Fruit fly (Drosophila melanogaster): ENCODE data around the gene CG2082.

The CG2082 gene

DNA sequence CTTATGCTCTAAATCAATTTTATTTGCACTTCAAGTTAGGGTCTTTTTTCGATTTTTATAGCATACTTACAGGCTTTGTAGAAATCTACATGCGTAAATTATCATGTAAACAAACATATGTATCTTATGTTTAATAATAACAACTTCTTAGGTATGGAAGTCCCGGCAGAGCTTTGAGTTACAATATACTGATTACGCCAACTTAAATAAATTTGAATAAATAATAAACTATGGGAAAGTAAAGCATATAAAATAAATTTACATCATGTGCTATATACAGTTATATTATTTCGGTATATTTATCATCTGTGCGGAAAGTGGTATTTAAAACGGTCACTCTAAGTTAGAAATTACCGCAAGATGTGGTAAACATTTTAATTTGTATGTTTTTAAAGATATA lies 47.7 kb downstream of the CG2082 start, which contains the start of gene CG1239 (continued):
- TF ChIP-seq CG11696 (GFP tag; IDR thresholded peaks at IDR 0.05) (no peak), wor (GFP tag; IDR thresholded peaks at IDR 0.05) (no peak), BEAF-32 (GFP tag; optimal IDR thresholded peaks at IDR 0.05) (peak; percentile 17), Hr3 (GFP tag; optimal IDR thresholded peaks at IDR 0.05) (no peak), amos (GFP tag; IDR thresholded peaks at IDR 0.05; ENCODE audit: partially characterized antibody) (peak; percentile 45), CG11247 (GFP tag; IDR thresholded peaks at IDR 0.05) (no peak), CG3163 (GFP tag; optimal IDR thresholded peaks at IDR 0.05) (no peak), prd (optimal IDR thresholded peaks at IDR 0.05) (no peak), prd (GFP tag; IDR thresholded peaks at IDR 0.05) (no peak), al (GFP tag; IDR thresholded peaks at IDR 0.05) (no peak), D19A (tag; optimal IDR thresholded peaks at IDR 0.05) (peak; percentile 3), Bdp1 (GFP tag; optimal IDR thresholded peaks at IDR 0.05) (no peak), row (GFP tag; IDR thresholded peaks at IDR 0.05) (no peak), knrl (GFP tag; IDR thresholded peaks at IDR 0.05; ENCODE audit: partially characterized antibody) (0 out of 3 replicates have a peak, but pooled peaks have one; percentile 28), HmgZ (tag; optimal IDR thresholded peaks at IDR 0.05) (peak; percentile 41), zfh2 (GFP tag; optimal IDR thresholded peaks at IDR 0.05) (no peak), CG4617 (GFP tag; optimal IDR thresholded peaks at IDR 0.05; ENCODE audit: borderline replicate concordance) (no peak), mirr (GFP tag; optimal IDR thresholded peaks at IDR 0.05) (no peak), CG8089 (GFP tag; optimal IDR thresholded peaks at IDR 0.05) (no peak), CG9797 (GFP tag; optimal IDR thresholded peaks at IDR 0.05) (peak; percentile 78), zen (tag; optimal IDR thresholded peaks at IDR 0.05) (peak; percentile 48), trem (tag; optimal IDR thresholded peaks at IDR 0.05) (peak; percentile 72), CG18262 (tag; optimal IDR thresholded peaks at IDR 0.05) (no peak), CG34224 (GFP tag; IDR thresholded peaks at IDR 0.05; ENCODE audit: partially characterized antibody) (no peak), CG16813 (GFP tag; IDR thresholded peaks at IDR 0.05; ENCODE audit: partially characterized antibody) (0 out of 3 replicates have a peak, but pooled peaks have one; percentile 27), CG7839 (tag; optimal IDR thresholded peaks at IDR 0.05) (no peak), gfzf (GFP tag; optimal IDR thresholded peaks at IDR 0.05) (peak; percentile 60), CG9876 (GFP tag; optimal IDR thresholded peaks at IDR 0.05) (no peak), MBD-R2 (GFP tag; IDR thresholded peaks at IDR 0.05) (peak; percentile 50; the same call in 1 of the 2 replicates), CG12155 (GFP tag; optimal IDR thresholded peaks at IDR 0.05) (no peak), Dp (GFP tag; optimal IDR thresholded peaks at IDR 0.05) (peak; percentile 39), br (optimal IDR thresholded peaks at IDR 0.05) (no peak), CG8359 (GFP tag; optimal IDR thresholded peaks at IDR 0.05; ENCODE audit: borderline replicate concordance) (no peak), CG17829 (tag; optimal IDR thresholded peaks at IDR 0.05) (peak; percentile 37), NK7.1 (GFP tag; optimal IDR thresholded peaks at IDR 0.05) (no peak), pita (GFP tag; optimal IDR thresholded peaks at IDR 0.05) (peak; percentile 18), CG12104 (GFP tag; optimal IDR thresholded peaks at IDR 0.05) (no peak), repo (GFP tag; optimal IDR thresholded peaks at IDR 0.05) (no peak), Bgb (GFP tag; IDR thresholded peaks at IDR 0.05; ENCODE audit: partially characterized antibody) (0 out of 2 replicates have a peak, but pooled peaks have one; percentile 20), CG17612 (GFP tag; IDR thresholded peaks at IDR 0.05) (no peak), crc (GFP tag; optimal IDR thresholded peaks at IDR 0.05) (no peak)

DNA sequence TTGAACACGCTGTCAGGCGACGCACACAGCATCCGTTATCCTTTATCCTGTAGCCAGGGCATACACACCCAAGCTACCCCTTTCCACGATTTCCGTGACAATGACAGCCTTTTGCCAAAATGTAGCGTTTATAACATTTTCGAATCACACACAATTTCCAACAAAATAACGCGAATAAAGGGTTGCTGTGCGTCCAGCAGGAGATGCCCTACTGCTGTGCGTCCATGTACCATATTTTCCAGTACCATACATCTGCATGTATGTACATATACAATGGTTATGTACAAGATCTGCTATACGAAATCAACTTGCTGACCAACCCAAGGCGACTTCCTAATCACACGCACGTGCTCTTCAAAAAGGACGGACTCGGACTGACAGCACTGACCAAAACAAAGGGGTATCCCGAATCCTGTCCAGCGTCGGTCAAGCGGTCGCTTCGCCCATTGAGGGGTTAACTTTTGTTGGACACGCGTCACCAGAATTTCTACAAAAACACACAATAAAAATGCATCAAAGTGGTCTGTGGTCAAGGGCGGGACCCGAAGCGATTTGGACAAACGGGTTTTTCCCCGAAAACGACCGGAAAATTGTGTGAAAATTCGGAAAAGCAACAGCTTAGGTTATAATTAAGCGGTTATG lies 53.0 kb downstream of the CG2082 start:
- TF ChIP-seq CG10431 (GFP tag; optimal IDR thresholded peaks at IDR 0.05), result no peak
- TF ChIP-seq CG15514 (GFP tag; optimal IDR thresholded peaks at IDR 0.05), result no peak
- TF ChIP-seq Antp (GFP tag; optimal IDR thresholded peaks at IDR 0.05), result no peak
- TF ChIP-seq CG1603 (tag; optimal IDR thresholded peaks at IDR 0.05), result no peak
- no peak for TF ChIP-seq D19B (GFP tag; optimal IDR thresholded peaks at IDR 0.05)
- TF ChIP-seq CG2199 (GFP tag; IDR thresholded peaks at IDR 0.05), result no peak
- TF ChIP-seq Hey (tag; optimal IDR thresholded peaks at IDR 0.05), result peak; percentile 54
- TF ChIP-seq fd102C (GFP tag; optimal IDR thresholded peaks at IDR 0.05), result no peak
- peak; percentile 75 for TF ChIP-seq D (optimal IDR thresholded peaks at IDR 0.05)
- TF ChIP-seq D (GFP tag; optimal IDR thresholded peaks at IDR 0.05), result no peak
- TF ChIP-seq ssp (GFP tag; IDR thresholded peaks at IDR 0.05), result no peak
- no peak for TF ChIP-seq unpg (GFP tag; optimal IDR thresholded peaks at IDR 0.05)

Measured in whole organism, embryonic.